Fruit fly (Drosophila melanogaster): ENCODE results near the gene rogdi.

Gene rogdi

dm6 chr3L:17052388-17052905, 3.1 kb downstream of the rogdi start:
- no peak for TF ChIP-seq ttk (optimal IDR thresholded peaks at IDR 0.05)

- TF ChIP-seq Myc (optimal IDR thresholded peaks at IDR 0.05): no peak
- TF ChIP-seq Sin3A (optimal IDR thresholded peaks at IDR 0.05): no peak
- TF ChIP-seq psq (optimal IDR thresholded peaks at IDR 0.05): no peak
- no peak for TF ChIP-seq h (optimal IDR thresholded peaks at IDR 0.05)
- TF ChIP-seq ttk (optimal IDR thresholded peaks at IDR 0.05): no peak
- TF ChIP-seq insv (optimal IDR thresholded peaks at IDR 0.05): no peak
These were observed 4.6 kb downstream of the rogdi start for dm6 chr3L:17053932-17054331.

- no peak for TF ChIP-seq psq (optimal IDR thresholded peaks at IDR 0.05)
- TF ChIP-seq ttk (optimal IDR thresholded peaks at IDR 0.05): no peak
- TF ChIP-seq Sin3A (optimal IDR thresholded peaks at IDR 0.05): no peak
- TF ChIP-seq insv (optimal IDR thresholded peaks at IDR 0.05): no peak
- no peak for TF ChIP-seq Myc (optimal IDR thresholded peaks at IDR 0.05)
- TF ChIP-seq h (optimal IDR thresholded peaks at IDR 0.05): no peak
These were observed 6.2 kb downstream of the rogdi start, which contains the start of gene CG7724 for dm6 chr3L:17055467-17055877. CG7724 (plus strand) TSS chr3L:17055613.

- TF ChIP-seq insv (optimal IDR thresholded peaks at IDR 0.05): no peak
- TF ChIP-seq h (optimal IDR thresholded peaks at IDR 0.05): no peak
- no peak for TF ChIP-seq Myc (optimal IDR thresholded peaks at IDR 0.05)
- no peak for TF ChIP-seq psq (optimal IDR thresholded peaks at IDR 0.05)
- TF ChIP-seq ttk (optimal IDR thresholded peaks at IDR 0.05): no peak
- TF ChIP-seq Sin3A (optimal IDR thresholded peaks at IDR 0.05): no peak
These were observed 28.0 kb downstream of the rogdi start for dm6 chr3L:17077273-17077672.

Measured in Kc167 (cell line).